Worm (Caenorhabditis elegans) whole organism, L4 larva: ENCODE measurements around the gene ceh-34.

Source experiments
- F26F4.8 ChIP-seq: fragments of 200-800 bp; sonication (Bioruptor generic); conservative IDR thresholded peaks from 2 replicates; pipeline ENCODE4 v1.3.6; 2022; ENCODE audit warnings: missing genetic modification characterization, missing compliant biosample characterization
- F44E2.7 ChIP-seq: fragments of 200-800 bp; sonication (Bioruptor generic); IDR thresholded peaks from 2 replicates; pipeline ENCODE4 v2.1.2; 2022; ENCODE audit warnings: missing genetic modification characterization, missing compliant biosample characterization
- F49E8.2 ChIP-seq: sonication (generic microtip); optimal IDR thresholded peaks from 2 replicates; lab custom pipeline; 2016; ENCODE audit warnings: missing compliant biosample characterization, mild to moderate bottlenecking, missing genetic modification characterization, borderline replicate concordance
- T26A8.4 ChIP-seq: fragments of 200-800 bp; sonication (Bioruptor generic); IDR thresholded peaks from 2 replicates; pipeline ENCODE4 v1.3.6; 2022; ENCODE audit warnings: missing genetic modification characterization, missing compliant biosample characterization
- Y48G9A.11 ChIP-seq: fragments of 200-800 bp; sonication (Bioruptor generic); IDR thresholded peaks from 2 replicates; pipeline ENCODE4 v1.3.6; 2022; ENCODE audit warnings: missing genetic modification reagents, missing genetic modification characterization, missing compliant biosample characterization
- Y5F2A.4 ChIP-seq: fragments of 200-800 bp; sonication (Bioruptor generic); optimal IDR thresholded peaks from 2 replicates; lab custom pipeline; 2018; ENCODE audit warnings: mild to moderate bottlenecking, missing genetic modification characterization, missing compliant biosample characterization
- Y75B8A.6 ChIP-seq: fragments of 200-800 bp; sonication (Bioruptor generic); IDR thresholded peaks from 2 replicates; pipeline ENCODE4 v1.3.6; 2022; ENCODE audit warnings: missing genetic modification reagents, missing genetic modification characterization, missing compliant biosample characterization
- ZK337.2 ChIP-seq: fragments of 200-800 bp; sonication (Bioruptor generic); IDR thresholded peaks from 2 replicates; pipeline ENCODE4 v1.3.6; 2022; ENCODE audit warnings: missing genetic modification reagents, missing genetic modification characterization, missing compliant biosample characterization
- ZK546.5 ChIP-seq, 2 experiments: sonication (generic microtip); optimal IDR thresholded peaks; 2 replicates each; lab custom pipeline; 2017; ENCODE audit warnings: missing biosample characterization in 2 of 2, missing genetic modification characterization in 2 of 2
- aly-2 ChIP-seq: sonication (generic microtip); optimal IDR thresholded peaks from 2 replicates; lab custom pipeline; 2018; ENCODE audit warnings: missing biosample characterization, missing genetic modification characterization
- ama-1 ChIP-seq: fragments of 150-350 bp; optimal IDR thresholded peaks from 2 replicates; lab custom pipeline; 2014; ENCODE audit warnings: inconsistent platforms, mixed read lengths
- attf-4 ChIP-seq: sonication (generic microtip); optimal IDR thresholded peaks from 3 replicates; lab custom pipeline; 2017; ENCODE audit warnings: missing biosample characterization, missing genetic modification characterization
- ceh-28 ChIP-seq: fragments of 150-350 bp; optimal IDR thresholded peaks from 2 replicates; lab custom pipeline; 2014; ENCODE audit warnings: missing biosample characterization, missing genetic modification reagents, missing genetic modification characterization
- daf-12 ChIP-seq: fragments of 150-350 bp; optimal IDR thresholded peaks from 2 replicates; lab custom pipeline; 2014; ENCODE audit warnings: missing biosample characterization, missing genetic modification reagents, missing genetic modification characterization
- dmd-6 ChIP-seq: fragments of 200-800 bp; sonication (Bioruptor generic); IDR thresholded peaks from 2 replicates; pipeline ENCODE4 v1.3.6; 2022; ENCODE audit warnings: missing genetic modification reagents, missing genetic modification characterization, missing compliant biosample characterization
- dmd-8 ChIP-seq: fragments of 200-800 bp; sonication (Bioruptor generic); IDR thresholded peaks from 2 replicates; pipeline ENCODE4 v1.3.6; 2022; ENCODE audit warnings: missing genetic modification characterization, missing compliant biosample characterization
- dmd-9 ChIP-seq: fragments of 200-800 bp; sonication (Bioruptor generic); IDR thresholded peaks from 2 replicates; pipeline ENCODE4 v1.3.6; 2022; ENCODE audit warnings: missing genetic modification reagents, missing genetic modification characterization, missing compliant biosample characterization
- dpl-1 ChIP-seq: fragments of 150-350 bp; optimal IDR thresholded peaks from 2 replicates; lab custom pipeline; 2014; ENCODE audit warnings: missing biosample characterization, missing genetic modification reagents, missing genetic modification characterization
- egl-27 ChIP-seq: sonication (generic microtip); optimal IDR thresholded peaks from 3 replicates; lab custom pipeline; 2017; ENCODE audit warnings: missing biosample characterization, missing genetic modification reagents, missing genetic modification characterization
- egl-43 ChIP-seq: fragments of 200-800 bp; sonication (Bioruptor generic); IDR thresholded peaks from 2 replicates; pipeline ENCODE4 v1.3.6; 2022; ENCODE audit warnings: missing genetic modification reagents, missing genetic modification characterization, missing compliant biosample characterization
- fkh-10 ChIP-seq: fragments of 150-350 bp; optimal IDR thresholded peaks from 2 replicates; lab custom pipeline; 2014; ENCODE audit warnings: missing biosample characterization, missing genetic modification reagents, missing genetic modification characterization
- fos-1 ChIP-seq: fragments of 150-350 bp; optimal IDR thresholded peaks from 2 replicates; lab custom pipeline; 2014; ENCODE audit warnings: missing biosample characterization, missing genetic modification characterization
- hif-1 ChIP-seq, 2 experiments: sonication (generic microtip); optimal IDR thresholded peaks; 2 replicates each; lab custom pipeline; 2016 to 2017; ENCODE audit warnings: missing compliant biosample characterization in 2 of 2, missing genetic modification characterization in 2 of 2, missing genetic modification reagents in 2 of 2, missing genotype in 2 of 2, mild to moderate bottlenecking in 1 of 2
- hlh-11 ChIP-seq: fragments of 200-800 bp; sonication (Bioruptor generic); optimal IDR thresholded peaks from 2 replicates; lab custom pipeline; 2018; ENCODE audit warnings: mild to moderate bottlenecking, missing genetic modification characterization, missing compliant biosample characterization
- jun-1 ChIP-seq: fragments of 150-350 bp; optimal IDR thresholded peaks from 2 replicates; lab custom pipeline; 2014; ENCODE audit warnings: missing biosample characterization, missing genetic modification reagents, missing genetic modification characterization
- lim-7 ChIP-seq: fragments of 200-800 bp; sonication (Bioruptor generic); IDR thresholded peaks from 2 replicates; pipeline ENCODE4 v1.3.6; 2022; ENCODE audit warnings: missing genetic modification characterization, missing compliant biosample characterization
- lin-1 ChIP-seq: fragments of 200-800 bp; sonication (Bioruptor generic); IDR thresholded peaks from 2 replicates; pipeline ENCODE4 v1.3.6; 2022; ENCODE audit warnings: missing genetic modification reagents, missing genetic modification characterization, missing compliant biosample characterization
- lin-15B ChIP-seq: fragments of 150-350 bp; sonication (generic microtip); optimal IDR thresholded peaks from 3 replicates; lab custom pipeline; 2014; ENCODE audit warnings: missing biosample characterization, missing genetic modification characterization
- lin-38 ChIP-seq: fragments of 200-800 bp; sonication (Bioruptor generic); IDR thresholded peaks from 2 replicates; pipeline ENCODE4 v1.3.6; 2022; ENCODE audit warnings: missing genetic modification reagents, missing genetic modification characterization, missing compliant biosample characterization
- lsy-2 ChIP-seq, 2 experiments: fragments of 150-350 bp in 1 of 2; sonication (generic microtip) in 1 of 2; optimal IDR thresholded peaks; 2 replicates each; lab custom pipeline; 2014 to 2017; ENCODE audit warnings: missing biosample characterization in 2 of 2, missing genetic modification characterization in 2 of 2
- madf-9 ChIP-seq: fragments of 200-800 bp; sonication (Bioruptor generic); conservative IDR thresholded peaks from 2 replicates; pipeline ENCODE4 v1.3.6; 2022; ENCODE audit warnings: missing genetic modification reagents, missing genetic modification characterization, missing compliant biosample characterization
- mdl-1 ChIP-seq, 2 experiments: fragments of 150-350 bp in 1 of 2; sonication (generic microtip) in 1 of 2; optimal IDR thresholded peaks; 2 replicates each; lab custom pipeline; 2014 to 2017; ENCODE audit warnings: missing biosample characterization in 2 of 2, missing genetic modification characterization in 2 of 2
- mdt-29 ChIP-seq: fragments of 200-800 bp; sonication (Bioruptor generic); IDR thresholded peaks from 2 replicates; pipeline ENCODE4 v1.3.6; 2022; ENCODE audit warnings: missing genetic modification reagents, missing genetic modification characterization, missing compliant biosample characterization
- mep-1 ChIP-seq: fragments of 150-350 bp; sonication (generic microtip); optimal IDR thresholded peaks from 3 replicates; lab custom pipeline; 2014; ENCODE audit warnings: missing biosample characterization, missing genetic modification characterization
- mxl-2 ChIP-seq: fragments of 200-800 bp; sonication (Bioruptor generic); conservative IDR thresholded peaks from 2 replicates; pipeline ENCODE4 v1.3.6; 2022; ENCODE audit warnings: missing genetic modification reagents, missing genetic modification characterization, missing compliant biosample characterization
- mxl-3 ChIP-seq: fragments of 200-800 bp; sonication (Bioruptor generic); optimal IDR thresholded peaks from 2 replicates; lab custom pipeline; 2018; ENCODE audit warnings: mild to moderate bottlenecking, missing genetic modification characterization, missing compliant biosample characterization
- nhr-10 ChIP-seq: fragments of 150-350 bp; optimal IDR thresholded peaks from 2 replicates; lab custom pipeline; 2014; ENCODE audit warnings: missing biosample characterization, missing genetic modification characterization
- nhr-237 ChIP-seq: sonication (generic microtip); optimal IDR thresholded peaks from 2 replicates; lab custom pipeline; 2017; ENCODE audit warnings: missing biosample characterization, missing genetic modification characterization
- nhr-28 ChIP-seq: fragments of 150-350 bp; optimal IDR thresholded peaks from 2 replicates; lab custom pipeline; 2014; ENCODE audit warnings: missing biosample characterization, missing genetic modification characterization
- nhr-48 ChIP-seq: sonication (generic microtip); optimal IDR thresholded peaks from 2 replicates; lab custom pipeline; 2016; ENCODE audit warnings: mild to moderate bottlenecking, missing genetic modification characterization, missing compliant biosample characterization
- nhr-6 ChIP-seq: fragments of 150-350 bp; optimal IDR thresholded peaks from 2 replicates; lab custom pipeline; 2014; ENCODE audit warnings: missing biosample characterization, missing genetic modification characterization
- php-3 ChIP-seq: fragments of 200-800 bp; sonication (Bioruptor generic); IDR thresholded peaks from 2 replicates; pipeline ENCODE4 v1.3.6; 2022; ENCODE audit warnings: missing genetic modification reagents, missing genetic modification characterization, missing compliant biosample characterization
- pqm-1 ChIP-seq: sonication (generic microtip); optimal IDR thresholded peaks from 2 replicates; lab custom pipeline; 2017; ENCODE audit warnings: missing biosample characterization, missing genetic modification characterization
- rbr-2 ChIP-seq: sonication (generic microtip); optimal IDR thresholded peaks from 2 replicates; lab custom pipeline; 2016; ENCODE audit warnings: missing genotype, missing genetic modification characterization, missing compliant biosample characterization
- skn-1 ChIP-seq: fragments of 150-350 bp; optimal IDR thresholded peaks from 2 replicates; lab custom pipeline; 2014; ENCODE audit warnings: missing biosample characterization, missing genetic modification characterization
- snpc-1.2 ChIP-seq: fragments of 200-800 bp; sonication (Bioruptor generic); IDR thresholded peaks from 2 replicates; pipeline ENCODE4 v1.3.6; 2022; ENCODE audit warnings: missing genetic modification reagents, missing genetic modification characterization, missing compliant biosample characterization
- snpc-4 ChIP-seq: fragments of 150-350 bp; optimal IDR thresholded peaks from 2 replicates; lab custom pipeline; 2014; ENCODE audit warnings: missing biosample characterization, missing genetic modification characterization
- spr-3 ChIP-seq: fragments of 200-800 bp; sonication (Bioruptor generic); optimal IDR thresholded peaks from 2 replicates; lab custom pipeline; 2018; ENCODE audit warnings: mild to moderate bottlenecking, missing genetic modification characterization, missing compliant biosample characterization
- unc-39 ChIP-seq: sonication (generic microtip); optimal IDR thresholded peaks from 2 replicates; lab custom pipeline; 2017; ENCODE audit warnings: missing biosample characterization, missing genetic modification characterization
- unc-62 ChIP-seq, 3 experiments: fragments of 150-350 bp in 1 of 3; sonication (generic microtip); optimal IDR thresholded peaks in 2 of 3; peaks in 1 of 3; 1 replicate in 1 of 3; 2 replicates in 2 of 3; lab custom pipeline; 2014 to 2017; ENCODE audit warnings: missing biosample characterization in 3 of 3, missing genetic modification characterization in 3 of 3, missing genetic modification reagents in 3 of 3, missing genotype in 1 of 3
- zfp-2 ChIP-seq: sonication (generic microtip); optimal IDR thresholded peaks from 2 replicates; lab custom pipeline; 2016; ENCODE audit warnings: mild to moderate bottlenecking, missing genetic modification characterization, missing compliant biosample characterization
- zip-11 ChIP-seq: fragments of 200-800 bp; sonication (Bioruptor generic); IDR thresholded peaks from 2 replicates; pipeline ENCODE4 v1.3.6; 2022; ENCODE audit warnings: missing genetic modification characterization, missing compliant biosample characterization
- ztf-11 ChIP-seq: fragments of 150-350 bp; optimal IDR thresholded peaks from 2 replicates; lab custom pipeline; 2014; ENCODE audit warnings: missing biosample characterization, missing genetic modification characterization

Gene ceh-34

ce11 chrV:5274974-5275373 is 44.4 kb downstream of the ceh-34 start:
- TF ChIP-seq mdt-29 (GFP tag; lab: Robert Waterston, UW) (no peak), dmd-6 (GFP tag; lab: Robert Waterston, UW) (0 out of 2 replicates have a peak, but pooled peaks have one; percentile 37), Y75B8A.6 (GFP tag; lab: Robert Waterston, UW) (no peak), Y48G9A.11 (GFP tag; lab: Robert Waterston, UW) (no peak), unc-39 (tag; lab: Kevin White, UChicago) (no peak), lim-7 (GFP tag; lab: Robert Waterston, UW) (no peak), F49E8.2 (no peak), madf-9 (GFP tag; lab: Robert Waterston, UW) (no peak), ZK337.2 (GFP tag; lab: Robert Waterston, UW) (no peak), pqm-1 (tag; lab: Kevin White, UChicago) (no peak), lin-1 (GFP tag; lab: Robert Waterston, UW) (no peak), skn-1 (tag; lab: Kevin White, UChicago) (no peak), snpc-1.2 (GFP tag; lab: Robert Waterston, UW) (no peak), rbr-2 (tag; lab: Kevin White, UChicago) (peak; percentile 46), dmd-8 (GFP tag; lab: Robert Waterston, UW) (no peak), mxl-3 (GFP tag; lab: Kevin White, UChicago) (no peak), jun-1 (tag; lab: Kevin White, UChicago) (no peak), nhr-10 (no peak), aly-2 (no peak), mxl-2 (no peak), zfp-2 (tag; lab: Kevin White, UChicago) (no peak), unc-62 (GFP tag; optimal IDR thresholded peaks at IDR 0.05 in 1 of 2; lab: Kevin White, UChicago) (no peak), unc-62 (tag; optimal IDR thresholded peaks at IDR 0.05; lab: Kevin White, UChicago) (no peak), ztf-11 (tag; lab: Kevin White, UChicago) (no peak), fkh-10 (GFP tag; lab: Kevin White, UChicago) (no peak), zip-11 (GFP tag; lab: Robert Waterston, UW) (no peak), mep-1 (tag; lab: Kevin White, UChicago) (peak; percentile 34), daf-12 (no peak), spr-3 (GFP tag; lab: Kevin White, UChicago) (peak; percentile 33), egl-43 (peak; percentile 62; the same call in 1 of the 2 replicates), lsy-2 (tag; optimal IDR thresholded peaks at IDR 0.05; lab: Kevin White, UChicago) (peak in 1 of 2 experiments; percentile 72), ZK546.5 (tag; optimal IDR thresholded peaks at IDR 0.05; lab: Kevin White, UChicago) (no peak), nhr-28 (tag; lab: Kevin White, UChicago) (no peak), mdl-1 (tag; optimal IDR thresholded peaks at IDR 0.05; lab: Kevin White, UChicago) (peak in 1 of 2 experiments; percentile 34), hlh-11 (tag; lab: Kevin White, UChicago) (peak; percentile 36), F44E2.7 (GFP tag; lab: Robert Waterston, UW) (no peak), lin-38 (peak; percentile 77), lin-15B (tag; lab: Kevin White, UChicago) (no peak), hif-1 (tag; optimal IDR thresholded peaks at IDR 0.05; lab: Kevin White, UChicago) (no peak), dpl-1 (GFP tag; lab: Kevin White, UChicago) (peak; percentile 66), fos-1 (tag; lab: Kevin White, UChicago) (no peak), Y5F2A.4 (no peak), egl-27 (tag; lab: Kevin White, UChicago) (no peak), T26A8.4 (GFP tag; lab: Robert Waterston, UW) (peak; percentile 13; the same call in 1 of the 2 replicates), ceh-28 (no peak), attf-4 (no peak), nhr-237 (tag; lab: Kevin White, UChicago) (no peak), F26F4.8 (GFP tag; lab: Robert Waterston, UW) (no peak), snpc-4 (tag; lab: Kevin White, UChicago) (no peak), dmd-9 (GFP tag; lab: Robert Waterston, UW) (no peak), nhr-48 (tag; lab: Kevin White, UChicago) (no peak), php-3 (no peak), ama-1 (lab: Kevin White, UChicago) (no peak), nhr-6 (no peak)
